Comparison of ENCODE assay signal across 1 fruit fly cellular context in the genomic region with DNA sequence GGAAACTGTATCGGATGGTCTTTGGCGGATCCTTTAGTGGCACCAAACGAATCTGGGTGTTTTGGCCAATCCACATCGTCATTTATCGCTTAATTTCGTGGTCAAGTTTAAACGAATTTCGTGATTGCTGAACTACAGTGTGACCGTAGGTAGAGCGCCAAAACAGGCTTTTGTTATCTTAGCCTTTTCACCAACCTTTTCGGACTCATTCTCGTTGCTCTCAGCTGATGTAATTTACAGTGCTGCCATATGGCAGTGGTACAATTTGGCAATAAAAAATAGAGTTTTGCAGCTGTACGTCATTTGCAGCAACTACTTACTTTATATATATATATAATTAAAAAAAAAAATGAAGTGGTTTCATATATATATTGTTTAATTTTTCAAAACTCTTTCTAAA.
TF ChIP-seq lines count a peak whose summit lies in the region.

Gene agt, minus strand, starts transcription at position 160 of the 400 bp plus-strand sequence.

TF ChIP-seq in whole organism, embryonic, 481 proteins besides CTCF, POLR2A, EP300 and RAD21 (continued from another document and continues in another):
- TF ChIP-seq Pdp1 (GFP tag; optimal IDR thresholded peaks at IDR 0.05; lab: Kevin White, UChicago) (peak in 1 of 2 experiments; percentile 82), Ets97D (GFP tag; optimal IDR thresholded peaks at IDR 0.05; lab: Kevin White, UChicago) (peak; percentile 56), CG15514 (GFP tag; optimal IDR thresholded peaks at IDR 0.05; lab: Kevin White, UChicago) (peak; percentile 73), Myb (GFP tag; optimal IDR thresholded peaks at IDR 0.05; lab: Kevin White, UChicago) (peak; percentile 50), BtbVII (GFP tag; optimal IDR thresholded peaks at IDR 0.05; lab: Kevin White, UChicago) (no peak), Abd-B (GFP tag; optimal IDR thresholded peaks at IDR 0.05; lab: Kevin White, UChicago) (peak; percentile 78), unc-4 (GFP tag; IDR thresholded peaks at IDR 0.05; lab: Robert Waterston, UW; ENCODE audit: partially characterized antibody) (0 out of 2 replicates have a peak, but pooled peaks have one; percentile 15), CG10267 (tag; optimal IDR thresholded peaks at IDR 0.05; lab: Kevin White, UChicago) (peak; percentile 37), CG1024 (GFP tag; IDR thresholded peaks at IDR 0.05; lab: Robert Waterston, UW) (no peak), CG2712 (tag; optimal IDR thresholded peaks at IDR 0.05; lab: Kevin White, UChicago) (peak; percentile 50), Blimp-1 (GFP tag; optimal IDR thresholded peaks at IDR 0.05; lab: Kevin White, UChicago) (no peak), CG15601 (tag; optimal IDR thresholded peaks at IDR 0.05; lab: Kevin White, UChicago) (peak; percentile 10), Sry-δ (GFP tag; optimal IDR thresholded peaks at IDR 0.05; lab: Kevin White, UChicago) (peak; percentile 34), CG8924 (tag; optimal IDR thresholded peaks at IDR 0.05; lab: Kevin White, UChicago) (peak; percentile 3), Lhr (GFP tag; optimal IDR thresholded peaks at IDR 0.05; lab: Kevin White, UChicago) (peak; percentile 82), vvl (GFP tag; IDR thresholded peaks at IDR 0.05; lab: Robert Waterston, UW) (0 out of 2 replicates have a peak, but pooled peaks have one; percentile 25), CG13424 (tag; optimal IDR thresholded peaks at IDR 0.05; lab: Kevin White, UChicago) (peak; percentile 0), CG18619 (GFP tag; optimal IDR thresholded peaks at IDR 0.05; lab: Kevin White, UChicago) (no peak), CG9817 (tag; optimal IDR thresholded peaks at IDR 0.05; lab: Kevin White, UChicago) (peak; percentile 11), CG11723 (GFP tag; optimal IDR thresholded peaks at IDR 0.05; lab: Kevin White, UChicago) (no peak), Max (GFP tag; optimal IDR thresholded peaks at IDR 0.05; lab: Kevin White, UChicago) (peak; percentile 11), BEAF-32 (GFP tag; optimal IDR thresholded peaks at IDR 0.05; lab: Kevin White, UChicago) (peak; percentile 51), CG14860 (GFP tag; IDR thresholded peaks at IDR 0.05; lab: Robert Waterston, UW; ENCODE audit: partially characterized antibody) (no peak), prd (optimal IDR thresholded peaks at IDR 0.05; lab: Kevin White, UChicago) (no peak), prd (GFP tag; IDR thresholded peaks at IDR 0.05; lab: Robert Waterston, UW) (0 out of 3 replicates have a peak, but pooled peaks have one; percentile 6), CG10979 (tag; optimal IDR thresholded peaks at IDR 0.05; lab: Kevin White, UChicago) (peak; percentile 14), row (GFP tag; IDR thresholded peaks at IDR 0.05; lab: Robert Waterston, UW) (peak; percentile 48; the same call in 2 of the 3 replicates), Hmr (GFP tag; optimal IDR thresholded peaks at IDR 0.05; lab: Kevin White, UChicago) (peak; percentile 57), CG15269 (tag; optimal IDR thresholded peaks at IDR 0.05; lab: Kevin White, UChicago) (no peak), CG18011 (GFP tag; optimal IDR thresholded peaks at IDR 0.05; lab: Kevin White, UChicago) (peak; percentile 26), NC2β (GFP tag; optimal IDR thresholded peaks at IDR 0.05; lab: Kevin White, UChicago) (peak; percentile 3), CG3995 (GFP tag; optimal IDR thresholded peaks at IDR 0.05; lab: Kevin White, UChicago) (peak; percentile 80), CG12744 (GFP tag; optimal IDR thresholded peaks at IDR 0.05; lab: Kevin White, UChicago) (no peak), CG9727 (GFP tag; optimal IDR thresholded peaks at IDR 0.05; lab: Kevin White, UChicago) (no peak), unpg (GFP tag; optimal IDR thresholded peaks at IDR 0.05; lab: Kevin White, UChicago) (no peak), p53 (GFP tag; optimal IDR thresholded peaks at IDR 0.05; lab: Kevin White, UChicago) (no peak), Xrp1 (GFP tag; IDR thresholded peaks at IDR 0.05; lab: Robert Waterston, UW) (0 out of 2 replicates have a peak, but pooled peaks have one; percentile 17), Poxn (GFP tag; IDR thresholded peaks at IDR 0.05; lab: Robert Waterston, UW) (no peak), schlank (tag; optimal IDR thresholded peaks at IDR 0.05; lab: Kevin White, UChicago) (no peak), CG2116 (GFP tag; optimal IDR thresholded peaks at IDR 0.05; lab: Kevin White, UChicago) (peak; percentile 54), CG13624 (GFP tag; optimal IDR thresholded peaks at IDR 0.05; lab: Kevin White, UChicago) (no peak), Taf1 (GFP tag; IDR thresholded peaks at IDR 0.05; lab: Robert Waterston, UW) (no peak), HmgZ (tag; optimal IDR thresholded peaks at IDR 0.05; lab: Kevin White, UChicago) (peak; percentile 77), CG14965 (GFP tag; optimal IDR thresholded peaks at IDR 0.05; lab: Kevin White, UChicago; ENCODE audit: borderline replicate concordance) (no peak), knrl (GFP tag; IDR thresholded peaks at IDR 0.05; lab: Robert Waterston, UW; ENCODE audit: partially characterized antibody) (peak; percentile 42; the same call in 1 of the 3 replicates), crc (GFP tag; optimal IDR thresholded peaks at IDR 0.05; lab: Kevin White, UChicago) (no peak), PHDP (tag; optimal IDR thresholded peaks at IDR 0.05; lab: Kevin White, UChicago) (no peak), tup (GFP tag; optimal IDR thresholded peaks at IDR 0.05; lab: Kevin White, UChicago) (no peak), CG11247 (GFP tag; IDR thresholded peaks at IDR 0.05; lab: Robert Waterston, UW) (no peak), CG8944 (GFP tag; optimal IDR thresholded peaks at IDR 0.05; lab: Kevin White, UChicago) (no peak), nmo (GFP tag; optimal IDR thresholded peaks at IDR 0.05; lab: Kevin White, UChicago) (peak; percentile 28), CG4617 (GFP tag; optimal IDR thresholded peaks at IDR 0.05; lab: Kevin White, UChicago; ENCODE audit: borderline replicate concordance) (peak; percentile 15), corto (GFP tag; optimal IDR thresholded peaks at IDR 0.05; lab: Kevin White, UChicago) (no peak), MBD-R2 (GFP tag; IDR thresholded peaks at IDR 0.05; lab: Robert Waterston, UW) (peak; percentile 96), Trl (optimal IDR thresholded peaks at IDR 0.05; lab: Kevin White, UChicago) (no peak), Trl (GFP tag; optimal IDR thresholded peaks at IDR 0.05; lab: Kevin White, UChicago) (no peak), Opbp (GFP tag; IDR thresholded peaks at IDR 0.05; lab: Robert Waterston, UW; ENCODE audit: partially characterized antibody) (0 out of 3 replicates have a peak, but pooled peaks have one; percentile 25), grau (tag; optimal IDR thresholded peaks at IDR 0.05; lab: Kevin White, UChicago) (peak; percentile 16), pros (GFP tag; optimal IDR thresholded peaks at IDR 0.05; lab: Kevin White, UChicago) (no peak), Nf-YB (GFP tag; optimal IDR thresholded peaks at IDR 0.05; lab: Kevin White, UChicago) (peak; percentile 3), Sin3A (optimal IDR thresholded peaks at IDR 0.05; lab: Kevin White, UChicago) (peak; percentile 4), CG5245 (GFP tag; optimal IDR thresholded peaks at IDR 0.05; lab: Kevin White, UChicago) (no peak), crp (GFP tag; optimal IDR thresholded peaks at IDR 0.05; lab: Kevin White, UChicago) (peak; percentile 46 to 93), Sry-β (GFP tag; optimal IDR thresholded peaks at IDR 0.05; lab: Kevin White, UChicago) (no peak), CG12155 (GFP tag; optimal IDR thresholded peaks at IDR 0.05; lab: Kevin White, UChicago) (peak; percentile 98), Scr (GFP tag; IDR thresholded peaks at IDR 0.05; lab: Robert Waterston, UW; ENCODE audit: partially characterized antibody) (peak; percentile 21; the same call in 1 of the 2 replicates), TFAM (GFP tag; optimal IDR thresholded peaks at IDR 0.05; lab: Kevin White, UChicago) (no peak), CG4730 (GFP tag; IDR thresholded peaks at IDR 0.05; lab: Robert Waterston, UW) (no peak), cas (GFP tag; IDR thresholded peaks at IDR 0.05; lab: Robert Waterston, UW) (no peak), CG17328 (GFP tag; IDR thresholded peaks at IDR 0.05; lab: Robert Waterston, UW) (no peak), insv (GFP tag; optimal IDR thresholded peaks at IDR 0.05; lab: Kevin White, UChicago) (no peak), sug (tag; optimal IDR thresholded peaks at IDR 0.05; lab: Kevin White, UChicago) (peak; percentile 27), CG3838 (GFP tag; optimal IDR thresholded peaks at IDR 0.05; lab: Kevin White, UChicago) (no peak), Hr39 (optimal IDR thresholded peaks at IDR 0.05; lab: Kevin White, UChicago) (no peak), CG13894 (tag; optimal IDR thresholded peaks at IDR 0.05; lab: Kevin White, UChicago) (peak; percentile 30), Dp (GFP tag; optimal IDR thresholded peaks at IDR 0.05; lab: Kevin White, UChicago) (peak; percentile 81), Dll (GFP tag; IDR thresholded peaks at IDR 0.05; lab: Robert Waterston, UW; ENCODE audit: partially characterized antibody) (peak; percentile 45; the same call in 2 of the 4 replicates), sens (GFP tag; lab: Kevin White, UChicago) (peak; percentile 17), CG1792 (GFP tag; optimal IDR thresholded peaks at IDR 0.05; lab: Kevin White, UChicago) (no peak), Optix (GFP tag; IDR thresholded peaks at IDR 0.05; lab: Robert Waterston, UW) (no peak), bcd (GFP tag; optimal IDR thresholded peaks at IDR 0.05; lab: Kevin White, UChicago) (no peak), fru (optimal IDR thresholded peaks at IDR 0.05; lab: Kevin White, UChicago) (no peak), CG17612 (GFP tag; IDR thresholded peaks at IDR 0.05; lab: Robert Waterston, UW) (no peak), Dbx (GFP tag; IDR thresholded peaks at IDR 0.05; lab: Robert Waterston, UW) (0 out of 3 replicates have a peak, but pooled peaks have one; percentile 5), Fer1 (GFP tag; optimal IDR thresholded peaks at IDR 0.05; lab: Kevin White, UChicago) (no peak), CG2199 (GFP tag; IDR thresholded peaks at IDR 0.05; lab: Robert Waterston, UW) (0 out of 3 replicates have a peak, but pooled peaks have one; percentile 60), Neu2 (GFP tag; optimal IDR thresholded peaks at IDR 0.05; lab: Kevin White, UChicago; ENCODE audit: borderline replicate concordance) (no peak), psq (GFP tag; optimal IDR thresholded peaks at IDR 0.05; lab: Kevin White, UChicago) (no peak), CG3847 (GFP tag; IDR thresholded peaks at IDR 0.05; lab: Robert Waterston, UW) (peak; percentile 60; the same call in 1 of the 2 replicates), CG12104 (GFP tag; optimal IDR thresholded peaks at IDR 0.05; lab: Kevin White, UChicago) (no peak), Med (GFP tag; lab: Kevin White, UChicago) (peak; percentile 46), slbo (GFP tag; IDR thresholded peaks at IDR 0.05; lab: Robert Waterston, UW) (peak; percentile 54; the same call in 1 of the 2 replicates), salm (tag; optimal IDR thresholded peaks at IDR 0.05; lab: Kevin White, UChicago) (no peak), Bdp1 (GFP tag; optimal IDR thresholded peaks at IDR 0.05; lab: Kevin White, UChicago) (no peak), CG12219 (GFP tag; optimal IDR thresholded peaks at IDR 0.05; lab: Kevin White, UChicago) (no peak), CG32772 (GFP tag; IDR thresholded peaks at IDR 0.05; lab: Robert Waterston, UW) (no peak), phol (tag; optimal IDR thresholded peaks at IDR 0.05; lab: Kevin White, UChicago) (peak; percentile 50), CG10462 (GFP tag; optimal IDR thresholded peaks at IDR 0.05; lab: Kevin White, UChicago) (no peak), YL-1 (GFP tag; optimal IDR thresholded peaks at IDR 0.05; lab: Kevin White, UChicago) (peak; percentile 66), CG8290 (GFP tag; optimal IDR thresholded peaks at IDR 0.05; lab: Kevin White, UChicago) (peak; percentile 85), CG8290 (tag; optimal IDR thresholded peaks at IDR 0.05; lab: Kevin White, UChicago) (peak in 1 of 2 experiments; percentile 67), CG1603 (tag; optimal IDR thresholded peaks at IDR 0.05; lab: Kevin White, UChicago) (peak; percentile 76), Bgb (GFP tag; IDR thresholded peaks at IDR 0.05; lab: Robert Waterston, UW; ENCODE audit: partially characterized antibody) (peak; percentile 37; the same call in 1 of the 2 replicates), peb (GFP tag; IDR thresholded peaks at IDR 0.05; lab: Robert Waterston, UW) (no peak), gfzf (GFP tag; optimal IDR thresholded peaks at IDR 0.05; lab: Kevin White, UChicago) (peak; percentile 90), Jarid2 (GFP tag; optimal IDR thresholded peaks at IDR 0.05; lab: Kevin White, UChicago) (peak; percentile 33), her (GFP tag; optimal IDR thresholded peaks at IDR 0.05; lab: Kevin White, UChicago) (peak; percentile 61), CG17829 (tag; optimal IDR thresholded peaks at IDR 0.05; lab: Kevin White, UChicago) (peak; percentile 31), CrebB (tag; optimal IDR thresholded peaks at IDR 0.05; lab: Kevin White, UChicago) (no peak), CG8478 (optimal IDR thresholded peaks at IDR 0.05; lab: Kevin White, UChicago) (no peak), CG6683 (GFP tag; optimal IDR thresholded peaks at IDR 0.05; lab: Kevin White, UChicago) (no peak), dmrt11E (tag; optimal IDR thresholded peaks at IDR 0.05; lab: Kevin White, UChicago) (no peak), CG17186 (GFP tag; optimal IDR thresholded peaks at IDR 0.05; lab: Kevin White, UChicago) (peak; percentile 2), CG11504 (tag; optimal IDR thresholded peaks at IDR 0.05; lab: Kevin White, UChicago) (peak; percentile 39), CG6791 (GFP tag; IDR thresholded peaks at IDR 0.05; lab: Robert Waterston, UW; ENCODE audit: partially characterized antibody) (no peak; the same call in 2 of the 3 replicates), HmgD (GFP tag; optimal IDR thresholded peaks at IDR 0.05; lab: Kevin White, UChicago) (peak; percentile 61), CG9932 (GFP tag; IDR thresholded peaks at IDR 0.05; lab: Robert Waterston, UW) (0 out of 2 replicates have a peak, but pooled peaks have one; percentile 14), bbx (GFP tag; IDR thresholded peaks at IDR 0.05; lab: Robert Waterston, UW; ENCODE audit: partially characterized antibody) (0 out of 2 replicates have a peak, but pooled peaks have one; percentile 35), CHES-1-like (GFP tag; optimal IDR thresholded peaks at IDR 0.05; lab: Kevin White, UChicago) (no peak), pzg (GFP tag; optimal IDR thresholded peaks at IDR 0.05; lab: Kevin White, UChicago) (peak; percentile 85), CG12659 (GFP tag; optimal IDR thresholded peaks at IDR 0.05; lab: Kevin White, UChicago) (peak; percentile 49), ap (GFP tag; IDR thresholded peaks at IDR 0.05; lab: Robert Waterston, UW) (no peak), pita (GFP tag; optimal IDR thresholded peaks at IDR 0.05; lab: Kevin White, UChicago) (peak; percentile 79)
